Fruit fly (Drosophila melanogaster): ENCODE data around the gene CG33703.

Gene CG33703

dm6 chr3L:9490432-9490831, 22.0 kb downstream of the CG33703 start:
- TF ChIP-seq noc (tag; optimal IDR thresholded peaks at IDR 0.05) = no peak

- TF ChIP-seq noc (tag; optimal IDR thresholded peaks at IDR 0.05) = no peak
Observed at dm6 chr3L:9489627-9490026, 22.8 kb downstream of the CG33703 start.

- TF ChIP-seq noc (tag; optimal IDR thresholded peaks at IDR 0.05) = no peak
Observed at dm6 chr3L:9489133-9489532, 23.3 kb downstream of the CG33703 start, which contains the start of gene CG32036. Gene CG32036, minus strand, starts transcription at chr3L:9489233.

dm6 chr3L:9487586-9487985, 24.9 kb downstream of the CG33703 start, which contains the start of gene pall:
Gene pall, minus strand, starts transcription at chr3L:9487790.
- TF ChIP-seq noc (tag; optimal IDR thresholded peaks at IDR 0.05) = no peak

dm6 chr3L:9476829-9477228, 35.6 kb downstream of the CG33703 start, which contains the start of the genes Uch-L5 and Jarid2:
Gene Uch-L5, minus strand, starts transcription at chr3L:9476965.
Gene Jarid2, plus strand, starts transcription at chr3L:9477038.
- TF ChIP-seq noc (tag; optimal IDR thresholded peaks at IDR 0.05) = no peak

dm6 chr3L:9471151-9471903, 41.1 kb downstream of the CG33703 start:
- no peak for TF ChIP-seq noc (tag; optimal IDR thresholded peaks at IDR 0.05)

dm6 chr3L:9469079-9469478, 43.4 kb downstream of the CG33703 start:
- TF ChIP-seq noc (tag; optimal IDR thresholded peaks at IDR 0.05) = no peak

- peak; percentile 22 for TF ChIP-seq noc (tag; optimal IDR thresholded peaks at IDR 0.05)
Observed at dm6 chr3L:9468261-9468890, 44.1 kb downstream of the CG33703 start.

dm6 chr3L:9467763-9468206, 44.7 kb downstream of the CG33703 start:
- TF ChIP-seq noc (tag; optimal IDR thresholded peaks at IDR 0.05) = no peak

- TF ChIP-seq noc (tag; optimal IDR thresholded peaks at IDR 0.05) = no peak
Observed at dm6 chr3L:9467267-9467666, 45.2 kb downstream of the CG33703 start.

dm6 chr3L:9466595-9466994, 45.9 kb downstream of the CG33703 start:
- peak; percentile 1 for TF ChIP-seq noc (tag; optimal IDR thresholded peaks at IDR 0.05)

dm6 chr3L:9465652-9466244, 46.7 kb downstream of the CG33703 start:
- TF ChIP-seq noc (tag; optimal IDR thresholded peaks at IDR 0.05) = no peak

dm6 chr3L:9462794-9463193, 49.7 kb downstream of the CG33703 start:
- TF ChIP-seq noc (tag; optimal IDR thresholded peaks at IDR 0.05) = no peak

- peak; percentile 85 for TF ChIP-seq noc (tag; optimal IDR thresholded peaks at IDR 0.05)
Observed at dm6 chr3L:9462247-9462769, 50.2 kb downstream of the CG33703 start.
